Worm (Caenorhabditis elegans) whole organism, young adult: ENCODE data around the gene R08D7.7.

Experiments
- B0019.2 ChIP-seq: fragments of 200-800 bp; sonication (Bioruptor generic); conservative IDR thresholded peaks from 2 replicates; pipeline ENCODE4 v1.3.6; 2022; ENCODE audit warnings: missing genetic modification reagents, missing genetic modification characterization, missing compliant biosample characterization
- B0035.1 ChIP-seq: sonication (generic microtip); optimal IDR thresholded peaks from 2 replicates; lab custom pipeline; 2016; ENCODE audit warnings: missing genetic modification characterization, mild to moderate bottlenecking, missing compliant biosample characterization, missing genotype, missing genetic modification reagents
- B0336.3 ChIP-seq: fragments of 200-800 bp; sonication (Bioruptor generic); IDR thresholded peaks from 2 replicates; pipeline ENCODE4 v1.3.6; 2022; ENCODE audit warnings: missing genetic modification characterization, missing compliant biosample characterization
- C17E4.6 ChIP-seq: fragments of 200-800 bp; sonication (Bioruptor generic); IDR thresholded peaks from 2 replicates; pipeline ENCODE4 v1.3.6; 2022; ENCODE audit warnings: missing genetic modification reagents, missing genetic modification characterization, missing compliant biosample characterization
- F10E7.11 ChIP-seq: sonication (generic microtip); optimal IDR thresholded peaks from 2 replicates; lab custom pipeline; 2017; ENCODE audit warnings: mild to moderate bottlenecking, missing genetic modification characterization, moderate library complexity, missing compliant biosample characterization
- F33H1.4 ChIP-seq: fragments of 200-800 bp; sonication (Bioruptor generic); IDR thresholded peaks from 2 replicates; pipeline ENCODE4 v1.3.6; 2022; ENCODE audit warnings: missing genetic modification reagents, missing genetic modification characterization, missing compliant biosample characterization
- F39B2.1 ChIP-seq: fragments of 200-800 bp; sonication (Bioruptor generic); IDR thresholded peaks from 2 replicates; pipeline ENCODE4 v1.3.6; 2022; ENCODE audit warnings: missing genetic modification reagents, missing genetic modification characterization, missing compliant biosample characterization
- F49E8.2 ChIP-seq: sonication (generic microtip); optimal IDR thresholded peaks from 3 replicates; lab custom pipeline; 2017; ENCODE audit warnings: missing genetic modification characterization, mild to moderate bottlenecking, missing compliant biosample characterization, antibody characterized with exemption, moderate library complexity; ENCODE audit not compliant: insufficient read depth
- F52B5.7 ChIP-seq: sonication (generic microtip); optimal IDR thresholded peaks from 2 replicates; lab custom pipeline; 2016; ENCODE audit warnings: mild to moderate bottlenecking, missing genetic modification characterization, missing compliant biosample characterization
- F57A8.1 ChIP-seq: fragments of 200-800 bp; sonication (Bioruptor generic); optimal IDR thresholded peaks from 2 replicates; lab custom pipeline; 2018; ENCODE audit warnings: mild to moderate bottlenecking, missing genetic modification characterization, moderate library complexity, missing compliant biosample characterization
- T07F8.4 ChIP-seq: sonication (generic microtip); optimal IDR thresholded peaks from 2 replicates; lab custom pipeline; 2016; ENCODE audit warnings: mild to moderate bottlenecking, missing genetic modification characterization, moderate library complexity, missing compliant biosample characterization
- Y67H2A.10 ChIP-seq: fragments of 200-800 bp; sonication (Bioruptor generic); conservative IDR thresholded peaks from 2 replicates; pipeline ENCODE4 v1.3.6; 2022; ENCODE audit warnings: missing genetic modification reagents, missing genetic modification characterization, missing compliant biosample characterization
- Y79H2A.3 ChIP-seq: fragments of 200-800 bp; sonication (Bioruptor generic); conservative IDR thresholded peaks from 2 replicates; pipeline ENCODE4 v1.3.6; 2022; ENCODE audit warnings: missing genetic modification reagents, missing genetic modification characterization, missing compliant biosample characterization
- Y95B8A.8 ChIP-seq: fragments of 200-800 bp; sonication (Bioruptor generic); IDR thresholded peaks from 2 replicates; pipeline ENCODE4 v1.3.6; 2022; ENCODE audit warnings: missing genetic modification reagents, missing genetic modification characterization, missing compliant biosample characterization
- ZK185.1 ChIP-seq: sonication (generic microtip); optimal IDR thresholded peaks from 2 replicates; lab custom pipeline; 2016; ENCODE audit warnings: mild to moderate bottlenecking, missing genetic modification characterization, missing compliant biosample characterization; ENCODE audit not compliant: poor library complexity, severe bottlenecking
- cebp-2 ChIP-seq: fragments of 200-800 bp; sonication (Bioruptor generic); IDR thresholded peaks from 2 replicates; pipeline ENCODE4 v1.3.6; 2022; ENCODE audit warnings: missing genetic modification characterization, missing compliant biosample characterization
- ceh-27 ChIP-seq: fragments of 200-800 bp; sonication (Bioruptor generic); optimal IDR thresholded peaks from 2 replicates; lab custom pipeline; 2018; ENCODE audit warnings: mild to moderate bottlenecking, missing genetic modification characterization, moderate library complexity, missing compliant biosample characterization
- chd-7 ChIP-seq: sonication (generic microtip); optimal IDR thresholded peaks from 2 replicates; lab custom pipeline; 2016; ENCODE audit warnings: mild to moderate bottlenecking, missing genetic modification characterization, moderate library complexity, missing compliant biosample characterization
- dpl-1 ChIP-seq: fragments of 150-350 bp; optimal IDR thresholded peaks from 2 replicates; lab custom pipeline; 2014; ENCODE audit warnings: missing biosample characterization, missing genetic modification reagents, missing genetic modification characterization
- efl-1 ChIP-seq: fragments of 150-350 bp; optimal IDR thresholded peaks from 2 replicates; lab custom pipeline; 2014; ENCODE audit warnings: missing biosample characterization, missing genetic modification reagents, missing genetic modification characterization
- him-1 ChIP-seq: sonication (generic microtip); optimal IDR thresholded peaks from 2 replicates; lab custom pipeline; 2016; ENCODE audit warnings: missing genotype, missing genetic modification reagents, missing genetic modification characterization, missing compliant biosample characterization
- hmg-1.2 ChIP-seq: fragments of 200-800 bp; sonication (Bioruptor generic); IDR thresholded peaks from 2 replicates; pipeline ENCODE4 v1.3.6; 2022; ENCODE audit warnings: missing genetic modification reagents, missing genetic modification characterization, missing compliant biosample characterization
- hrde-1 ChIP-seq: sonication (generic microtip); optimal IDR thresholded peaks from 2 replicates; lab custom pipeline; 2016; ENCODE audit warnings: missing genetic modification characterization, mild to moderate bottlenecking, missing compliant biosample characterization, moderate library complexity, missing genotype, missing genetic modification reagents, borderline replicate concordance
- hsf-1 ChIP-seq: fragments of 200-800 bp; sonication (Bioruptor generic); IDR thresholded peaks from 2 replicates; pipeline ENCODE4 v1.3.6; 2022; ENCODE audit warnings: missing genetic modification reagents, missing genetic modification characterization, missing compliant biosample characterization
- lag-1 ChIP-seq: fragments of 200-800 bp; sonication (Bioruptor generic); IDR thresholded peaks from 2 replicates; pipeline ENCODE4 v1.3.6; 2022; ENCODE audit warnings: missing genetic modification reagents, missing genetic modification characterization, missing compliant biosample characterization
- lin-54 ChIP-seq: fragments of 200-800 bp; sonication (Bioruptor generic); optimal IDR thresholded peaks from 2 replicates; lab custom pipeline; 2018; ENCODE audit warnings: mild to moderate bottlenecking, missing genetic modification characterization, missing compliant biosample characterization
- madf-10 ChIP-seq: sonication (generic microtip); optimal IDR thresholded peaks from 2 replicates; lab custom pipeline; 2016; ENCODE audit warnings: mild to moderate bottlenecking, missing genetic modification characterization, missing compliant biosample characterization
- madf-6 ChIP-seq: fragments of 200-800 bp; sonication (Bioruptor generic); IDR thresholded peaks from 2 replicates; pipeline ENCODE4 v1.3.6; 2022; ENCODE audit warnings: missing genetic modification reagents, missing genetic modification characterization, missing compliant biosample characterization
- madf-8 ChIP-seq: fragments of 200-800 bp; sonication (Bioruptor generic); conservative IDR thresholded peaks from 2 replicates; pipeline ENCODE4 v1.3.6; 2022; ENCODE audit warnings: missing genetic modification reagents, missing genetic modification characterization, missing compliant biosample characterization
- mel-28 ChIP-seq: sonication (generic microtip); optimal IDR thresholded peaks from 2 replicates; lab custom pipeline; 2016; ENCODE audit warnings: borderline replicate concordance, mild to moderate bottlenecking, missing genetic modification characterization, missing compliant biosample characterization
- mes-4 ChIP-seq: sonication (generic microtip); optimal IDR thresholded peaks from 2 replicates; lab custom pipeline; 2016; ENCODE audit warnings: missing genotype, missing genetic modification characterization, missing compliant biosample characterization
- mxl-1 ChIP-seq: sonication (generic microtip); optimal IDR thresholded peaks from 2 replicates; lab custom pipeline; 2016; ENCODE audit warnings: missing genetic modification characterization, missing compliant biosample characterization
- nfya-1 ChIP-seq: sonication (generic microtip); optimal IDR thresholded peaks from 2 replicates; lab custom pipeline; 2017; ENCODE audit warnings: antibody characterized with exemption, missing compliant biosample characterization, missing genetic modification characterization, borderline replicate concordance; ENCODE audit not compliant: insufficient read depth
- nfya-2 ChIP-seq: fragments of 200-800 bp; sonication (Bioruptor generic); IDR thresholded peaks from 2 replicates; pipeline ENCODE4 v1.3.6; 2022; ENCODE audit warnings: missing genetic modification reagents, missing genetic modification characterization, missing compliant biosample characterization
- nhr-80 ChIP-seq: sonication (generic microtip); optimal IDR thresholded peaks from 2 replicates; lab custom pipeline; 2016; ENCODE audit warnings: missing genetic modification characterization, missing compliant biosample characterization
- rcor-1 ChIP-seq: fragments of 200-800 bp; sonication (Bioruptor generic); IDR thresholded peaks from 2 replicates; pipeline ENCODE4 v1.3.6; 2022; ENCODE audit warnings: missing genetic modification reagents, missing genetic modification characterization, missing compliant biosample characterization
- rec-8 ChIP-seq, 2 experiments: sonication (generic microtip); optimal IDR thresholded peaks; 2 replicates each; lab custom pipeline; 2016; ENCODE audit warnings: mild to moderate bottlenecking in 2 of 2, missing genetic modification characterization in 2 of 2, missing genetic modification reagents in 2 of 2, missing genotype in 2 of 2, missing biosample characterization in 1 of 2, missing compliant biosample characterization in 1 of 2, moderate library complexity in 1 of 2
- snpc-1.3 ChIP-seq: sonication (generic microtip); optimal IDR thresholded peaks from 2 replicates; lab custom pipeline; 2017; ENCODE audit warnings: missing genetic modification characterization, mild to moderate bottlenecking, missing compliant biosample characterization, antibody characterized with exemption, moderate library complexity, missing genotype, missing genetic modification reagents; ENCODE audit not compliant: insufficient read depth
- snpc-4 ChIP-seq, 5 experiments: fragments of 150-350 bp in 1 of 5; sonication (generic microtip) in 4 of 5; optimal IDR thresholded peaks; 2 replicates each; lab custom pipeline; 2014 to 2018; ENCODE audit warnings: missing genetic modification characterization in 5 of 5, missing biosample characterization in 3 of 5, antibody characterized with exemption in 2 of 5, mild to moderate bottlenecking in 2 of 5, missing compliant biosample characterization in 2 of 5, missing genotype in 2 of 5, moderate library complexity in 2 of 5, missing genetic modification reagents in 1 of 5
- somi-1 ChIP-seq: fragments of 200-800 bp; sonication (Bioruptor generic); optimal IDR thresholded peaks from 2 replicates; lab custom pipeline; 2018; ENCODE audit warnings: mild to moderate bottlenecking, missing genetic modification characterization, missing compliant biosample characterization
- sptf-2 ChIP-seq: fragments of 200-800 bp; sonication (Bioruptor generic); optimal IDR thresholded peaks from 2 replicates; lab custom pipeline; 2018; ENCODE audit warnings: mild to moderate bottlenecking, missing genetic modification characterization, missing compliant biosample characterization
- ztf-28 ChIP-seq: fragments of 200-800 bp; sonication (Bioruptor generic); IDR thresholded peaks from 2 replicates; pipeline ENCODE4 v1.3.6; 2022; ENCODE audit warnings: missing genetic modification reagents, missing genetic modification characterization, missing compliant biosample characterization
- ztf-3 ChIP-seq: fragments of 200-800 bp; sonication (Bioruptor generic); optimal IDR thresholded peaks from 2 replicates; lab custom pipeline; 2018; ENCODE audit warnings: mild to moderate bottlenecking, missing genetic modification characterization, missing compliant biosample characterization

Gene R08D7.7

DNA sequence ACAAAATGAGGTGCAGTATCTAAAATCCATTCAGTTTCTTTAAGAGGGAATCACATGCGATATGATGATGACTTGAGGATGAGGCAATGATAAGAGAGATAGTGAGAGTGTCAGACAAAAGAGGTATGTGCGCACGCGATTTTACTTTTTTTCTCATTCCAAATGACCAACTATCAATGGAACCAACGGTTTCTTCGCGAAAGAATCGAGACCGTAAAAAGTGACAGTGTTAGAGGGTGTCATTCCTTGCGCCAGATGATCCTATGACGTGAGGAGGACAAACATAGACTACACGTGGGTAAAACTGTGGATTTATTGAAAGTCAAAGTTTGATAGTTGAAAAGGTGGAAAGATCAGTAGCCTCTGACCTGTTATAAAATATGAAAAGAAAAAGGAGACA, 6.0 kb upstream of the R08D7.7 start (continued):
- TF ChIP-seq snpc-1.3 (tag; lab: Kevin White, UChicago) = no peak
- TF ChIP-seq, all 124 proteins: peak for 8

DNA sequence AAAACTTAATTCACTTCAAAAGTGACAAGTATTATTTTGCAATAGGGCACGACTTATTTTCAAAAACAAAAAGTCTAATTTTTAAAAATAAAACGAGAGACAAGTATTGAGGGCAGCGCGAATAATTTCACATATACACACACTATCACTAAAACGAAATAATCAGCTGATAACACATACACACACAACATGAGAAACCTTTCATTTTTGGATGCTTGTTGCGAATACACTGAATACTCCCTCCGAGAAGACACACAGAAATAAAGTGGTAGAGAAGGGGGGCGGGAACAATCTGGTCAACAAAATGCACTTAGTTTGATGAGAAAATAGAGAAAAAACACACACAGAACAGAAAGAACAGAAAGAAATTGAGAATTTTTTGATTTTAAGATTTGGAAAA, 5.4 kb upstream of the R08D7.7 start:
- TF ChIP-seq ceh-27 (GFP tag; lab: Kevin White, UChicago) = no peak
- no peak for TF ChIP-seq Y67H2A.10 (GFP tag; lab: Robert Waterston, UW)
- peak; percentile 11 for TF ChIP-seq nhr-80 (tag; lab: Kevin White, UChicago)
- TF ChIP-seq rcor-1 (GFP tag; lab: Robert Waterston, UW) = no peak
- no peak for TF ChIP-seq F10E7.11
- no peak for TF ChIP-seq mxl-1 (tag; lab: Kevin White, UChicago)
- TF ChIP-seq lin-54 (GFP tag; lab: Kevin White, UChicago) = peak; percentile 4
- 0 out of 2 replicates have a peak, but pooled peaks have one; percentile 49 for TF ChIP-seq F39B2.1 (GFP tag; lab: Robert Waterston, UW)
- TF ChIP-seq hsf-1 (GFP tag; lab: Robert Waterston, UW) = 0 out of 2 replicates have a peak, but pooled peaks have one; percentile 22
- peak; percentile 6; the same call in 1 of the 2 replicates for TF ChIP-seq madf-6 (GFP tag; lab: Robert Waterston, UW)
- no peak for TF ChIP-seq cebp-2 (GFP tag; lab: Robert Waterston, UW)

DNA sequence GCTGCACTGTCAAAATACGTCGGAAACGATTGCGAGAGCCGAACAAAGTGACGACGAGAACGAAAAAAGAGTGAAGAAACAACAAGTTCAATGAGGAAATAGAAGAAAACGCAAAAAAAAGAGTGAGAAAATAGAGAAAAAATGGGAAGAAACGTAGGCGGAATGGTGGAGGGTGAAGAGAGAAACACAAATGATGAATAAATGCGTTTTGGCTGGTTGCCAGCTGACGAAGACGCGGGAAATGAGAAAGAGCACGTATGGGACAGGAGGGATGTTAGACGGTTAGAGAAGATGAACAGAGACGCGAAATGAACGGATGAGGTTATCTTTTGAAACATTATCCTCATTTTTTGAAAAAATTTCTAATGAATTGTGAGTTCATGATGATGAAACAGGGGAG, 4.9 kb upstream of the R08D7.7 start:
- TF ChIP-seq nfya-1 (tag; lab: Kevin White, UChicago) = no peak
- no peak for TF ChIP-seq snpc-4 (GFP tag; optimal IDR thresholded peaks at IDR 0.05; lab: Kevin White, UChicago)
- peak in 1 of 4 experiments; percentile 0 for TF ChIP-seq snpc-4 (tag; optimal IDR thresholded peaks at IDR 0.05; lab: Kevin White, UChicago)
- TF ChIP-seq rec-8 (tag; optimal IDR thresholded peaks at IDR 0.05; lab: Kevin White, UChicago) = no peak
- TF ChIP-seq Y79H2A.3 = no peak
- TF ChIP-seq T07F8.4 = no peak
- no peak for TF ChIP-seq F49E8.2 (tag; lab: Kevin White, UChicago)
- no peak for TF ChIP-seq mes-4 (tag; lab: Kevin White, UChicago)
- TF ChIP-seq F57A8.1 (GFP tag; lab: Kevin White, UChicago) = no peak
- no peak for TF ChIP-seq him-1
- no peak for TF ChIP-seq cebp-2 (GFP tag; lab: Robert Waterston, UW)
- TF ChIP-seq lin-54 (GFP tag; lab: Kevin White, UChicago) = no peak
- no peak for TF ChIP-seq mel-28 (tag; lab: Kevin White, UChicago)
- no peak for TF ChIP-seq hsf-1 (GFP tag; lab: Robert Waterston, UW)
- peak; percentile 70 for TF ChIP-seq hmg-1.2 (GFP tag; lab: Robert Waterston, UW)
- no peak for TF ChIP-seq ztf-3
- no peak for TF ChIP-seq B0019.2
- TF ChIP-seq B0336.3 (GFP tag; lab: Robert Waterston, UW) = no peak
- no peak for TF ChIP-seq madf-8 (GFP tag; lab: Robert Waterston, UW)
- no peak for TF ChIP-seq nfya-2 (GFP tag; lab: Robert Waterston, UW)
- TF ChIP-seq somi-1 (GFP tag; lab: Kevin White, UChicago) = peak; percentile 62
- no peak for TF ChIP-seq Y95B8A.8 (GFP tag; lab: Robert Waterston, UW)
- no peak for TF ChIP-seq hrde-1 (tag; lab: Kevin White, UChicago)
- no peak for TF ChIP-seq C17E4.6 (GFP tag; lab: Robert Waterston, UW)
- TF ChIP-seq F52B5.7 (tag; lab: Kevin White, UChicago) = no peak
- TF ChIP-seq F33H1.4 (GFP tag; lab: Robert Waterston, UW) = no peak
- TF ChIP-seq dpl-1 = no peak
- TF ChIP-seq chd-7 (tag; lab: Kevin White, UChicago) = peak; percentile 10
- TF ChIP-seq ztf-28 (GFP tag; lab: Robert Waterston, UW) = no peak
- no peak for TF ChIP-seq sptf-2 (GFP tag; lab: Kevin White, UChicago)
- no peak for TF ChIP-seq ZK185.1 (tag; lab: Kevin White, UChicago)
- no peak for TF ChIP-seq nhr-80 (tag; lab: Kevin White, UChicago)
- no peak for TF ChIP-seq rcor-1 (GFP tag; lab: Robert Waterston, UW)
- no peak for TF ChIP-seq F10E7.11
- peak; percentile 28 for TF ChIP-seq efl-1 (GFP tag; lab: Kevin White, UChicago)
- TF ChIP-seq madf-10 (tag; lab: Kevin White, UChicago) = peak; percentile 3
- no peak for TF ChIP-seq lag-1 (GFP tag; lab: Robert Waterston, UW)
- no peak for TF ChIP-seq B0035.1 (tag; lab: Kevin White, UChicago)
